Worm (Caenorhabditis elegans) whole organism, L1 larva: Measurements from ENCODE around the gene osta-3.

ENCODE experiments used
- C04F5.9 ChIP-seq: sonication (generic microtip); optimal IDR thresholded peaks from 2 replicates; lab custom pipeline; 2016; ENCODE audit warnings: missing genetic modification characterization, missing compliant biosample characterization
- C34B4.2 ChIP-seq: sonication (generic microtip); optimal IDR thresholded peaks from 2 replicates; lab custom pipeline; 2017; ENCODE audit warnings: mild to moderate bottlenecking, missing genetic modification characterization, missing compliant biosample characterization
- aha-1 ChIP-seq: fragments of 150-350 bp; optimal IDR thresholded peaks from 2 replicates; lab custom pipeline; 2014; ENCODE audit warnings: missing biosample characterization, missing genetic modification characterization
- ceh-8 ChIP-seq: fragments of 200-800 bp; sonication (Bioruptor generic); optimal IDR thresholded peaks from 2 replicates; lab custom pipeline; 2018; ENCODE audit warnings: mild to moderate bottlenecking, missing genetic modification characterization, moderate library complexity, missing compliant biosample characterization
- ceh-90 ChIP-seq: sonication (generic microtip); optimal IDR thresholded peaks from 2 replicates; lab custom pipeline; 2016; ENCODE audit warnings: missing genetic modification characterization, missing compliant biosample characterization
- dsc-1 ChIP-seq: sonication (generic microtip); optimal IDR thresholded peaks from 2 replicates; lab custom pipeline; 2016; ENCODE audit warnings: mild to moderate bottlenecking, missing genetic modification characterization, missing compliant biosample characterization
- efl-1 ChIP-seq, 4 experiments: fragments of 150-350 bp; optimal IDR thresholded peaks in 3 of 4; peaks in 1 of 4; 1 replicate in 1 of 4; 2 replicates in 3 of 4; lab custom pipeline; 2014; ENCODE audit warnings: missing biosample characterization in 2 of 4, missing genetic modification characterization in 2 of 4, missing genetic modification reagents in 2 of 4
- elt-2 ChIP-seq: sonication (generic microtip); optimal IDR thresholded peaks from 2 replicates; lab custom pipeline; 2016; ENCODE audit warnings: missing genetic modification characterization, mild to moderate bottlenecking, inconsistent platforms, missing compliant biosample characterization, missing genetic modification reagents
- elt-3 ChIP-seq, 6 experiments: fragments of 150-350 bp in 1 of 6; sonication (generic microtip); optimal IDR thresholded peaks; 2 replicates each; lab custom pipeline; 2017 to 2018; ENCODE audit warnings: missing biosample characterization in 6 of 6, missing genetic modification characterization in 6 of 6, inconsistent platforms in 1 of 6
- ets-5 ChIP-seq: fragments of 200-800 bp; sonication (Bioruptor generic); IDR thresholded peaks from 2 replicates; pipeline ENCODE4 v1.3.6; 2022; ENCODE audit warnings: missing genetic modification characterization, missing compliant biosample characterization
- fkh-10 ChIP-seq: sonication (generic microtip); optimal IDR thresholded peaks from 2 replicates; lab custom pipeline; 2017; ENCODE audit warnings: missing biosample characterization, missing genetic modification reagents, missing genetic modification characterization
- fkh-4 ChIP-seq: sonication (generic microtip); optimal IDR thresholded peaks from 2 replicates; lab custom pipeline; 2016; ENCODE audit warnings: missing compliant biosample characterization, missing genetic modification characterization, borderline replicate concordance
- grh-1 ChIP-seq: fragments of 200-800 bp; sonication (Bioruptor generic); IDR thresholded peaks from 2 replicates; pipeline ENCODE4 v1.3.6; 2022; ENCODE audit warnings: missing genetic modification reagents, missing genetic modification characterization, missing compliant biosample characterization
- hlh-17 ChIP-seq: fragments of 200-800 bp; sonication (Bioruptor generic); optimal IDR thresholded peaks from 2 replicates; lab custom pipeline; 2018; ENCODE audit warnings: missing genetic modification characterization, mild to moderate bottlenecking, missing compliant biosample characterization, moderate library complexity, borderline replicate concordance
- hlh-4 ChIP-seq: sonication (generic microtip); optimal IDR thresholded peaks from 2 replicates; lab custom pipeline; 2016; ENCODE audit warnings: mild to moderate bottlenecking, missing genetic modification characterization, missing compliant biosample characterization
- jun-1 ChIP-seq: fragments of 150-350 bp; optimal IDR thresholded peaks from 2 replicates; lab custom pipeline; 2014; ENCODE audit warnings: missing biosample characterization, missing genetic modification reagents, missing genetic modification characterization
- lin-13 ChIP-seq: fragments of 150-350 bp; optimal IDR thresholded peaks from 2 replicates; lab custom pipeline; 2014; ENCODE audit warnings: missing biosample characterization, missing genetic modification reagents, missing genetic modification characterization
- lin-14 ChIP-seq: fragments of 200-800 bp; sonication (Bioruptor generic); optimal IDR thresholded peaks from 2 replicates; lab custom pipeline; 2018; ENCODE audit warnings: mild to moderate bottlenecking, missing genetic modification characterization, moderate library complexity, missing compliant biosample characterization
- lin-35 ChIP-seq, 2 experiments: fragments of 150-350 bp; optimal IDR thresholded peaks; 2 replicates each; lab custom pipeline; 2014; ENCODE audit warnings: missing biosample characterization in 2 of 2, missing genetic modification characterization in 2 of 2, missing genetic modification reagents in 2 of 2
- lir-3 ChIP-seq: sonication (generic microtip); optimal IDR thresholded peaks from 2 replicates; lab custom pipeline; 2016; ENCODE audit warnings: mild to moderate bottlenecking, missing genetic modification characterization, moderate library complexity, missing compliant biosample characterization; ENCODE audit not compliant: poor library complexity
- mab-9 ChIP-seq: fragments of 200-800 bp; sonication (Bioruptor generic); IDR thresholded peaks from 2 replicates; pipeline ENCODE4 v1.3.6; 2022; ENCODE audit warnings: missing genetic modification reagents, missing genetic modification characterization, missing compliant biosample characterization
- nhr-19 ChIP-seq: fragments of 200-800 bp; sonication (Bioruptor generic); conservative IDR thresholded peaks from 2 replicates; pipeline ENCODE4 v1.3.6; 2022; ENCODE audit warnings: missing genetic modification characterization, missing compliant biosample characterization
- nhr-20 ChIP-seq: sonication (generic microtip); optimal IDR thresholded peaks from 2 replicates; lab custom pipeline; 2016; ENCODE audit warnings: mild to moderate bottlenecking, missing genetic modification characterization, missing compliant biosample characterization
- nhr-28 ChIP-seq: fragments of 150-350 bp; optimal IDR thresholded peaks from 2 replicates; lab custom pipeline; 2014; ENCODE audit warnings: missing biosample characterization, missing genetic modification characterization
- nhr-47 ChIP-seq: sonication (generic microtip); optimal IDR thresholded peaks from 2 replicates; lab custom pipeline; 2016; ENCODE audit warnings: mild to moderate bottlenecking, missing genetic modification characterization, moderate library complexity, missing compliant biosample characterization
- nhr-71 ChIP-seq: sonication (generic microtip); optimal IDR thresholded peaks from 2 replicates; lab custom pipeline; 2016; ENCODE audit warnings: mild to moderate bottlenecking, missing genetic modification characterization, moderate library complexity, missing compliant biosample characterization
- nhr-76 ChIP-seq: sonication (generic microtip); optimal IDR thresholded peaks from 2 replicates; lab custom pipeline; 2017; ENCODE audit warnings: missing biosample characterization, missing genetic modification characterization
- nhr-84 ChIP-seq: sonication (generic microtip); optimal IDR thresholded peaks from 2 replicates; lab custom pipeline; 2017; ENCODE audit warnings: missing biosample characterization, missing genetic modification characterization
- nhr-85 ChIP-seq: sonication (generic microtip); peaks from one replicate; lab custom pipeline; 2016; ENCODE audit warnings: missing genetic modification characterization, inconsistent platforms, missing compliant biosample characterization
- pag-3 ChIP-seq: sonication (generic microtip); optimal IDR thresholded peaks from 2 replicates; lab custom pipeline; 2017; ENCODE audit warnings: missing genetic modification characterization, mild to moderate bottlenecking, missing compliant biosample characterization, antibody characterized with exemption, borderline replicate concordance; ENCODE audit not compliant: insufficient read depth
- pqm-1 ChIP-seq: sonication (generic microtip); optimal IDR thresholded peaks from 3 replicates; lab custom pipeline; 2017; ENCODE audit warnings: missing biosample characterization, missing genetic modification characterization
- rnt-1 ChIP-seq: sonication (generic microtip); optimal IDR thresholded peaks from 2 replicates; lab custom pipeline; 2016; ENCODE audit warnings: mild to moderate bottlenecking, missing genetic modification characterization, moderate library complexity, missing compliant biosample characterization
- snpc-4 ChIP-seq: fragments of 150-350 bp; optimal IDR thresholded peaks from 2 replicates; lab custom pipeline; 2014; ENCODE audit warnings: missing biosample characterization, missing genetic modification characterization
- swsn-7 ChIP-seq: sonication (generic microtip); optimal IDR thresholded peaks from 2 replicates; lab custom pipeline; 2016; ENCODE audit warnings: missing genetic modification characterization, missing compliant biosample characterization
- tlp-1 ChIP-seq: fragments of 150-350 bp; optimal IDR thresholded peaks from 2 replicates; lab custom pipeline; 2014; ENCODE audit warnings: missing biosample characterization, missing genetic modification characterization
- xbp-1 ChIP-seq: sonication (generic microtip); optimal IDR thresholded peaks from 2 replicates; lab custom pipeline; 2016; ENCODE audit warnings: missing genetic modification characterization, missing compliant biosample characterization
- ztf-11 ChIP-seq, 2 experiments: sonication (generic microtip); optimal IDR thresholded peaks; 2 replicates each; lab custom pipeline; 2016 to 2017; ENCODE audit warnings: missing genetic modification characterization in 2 of 2, missing biosample characterization in 1 of 2, missing compliant biosample characterization in 1 of 2

Gene osta-3

DNA sequence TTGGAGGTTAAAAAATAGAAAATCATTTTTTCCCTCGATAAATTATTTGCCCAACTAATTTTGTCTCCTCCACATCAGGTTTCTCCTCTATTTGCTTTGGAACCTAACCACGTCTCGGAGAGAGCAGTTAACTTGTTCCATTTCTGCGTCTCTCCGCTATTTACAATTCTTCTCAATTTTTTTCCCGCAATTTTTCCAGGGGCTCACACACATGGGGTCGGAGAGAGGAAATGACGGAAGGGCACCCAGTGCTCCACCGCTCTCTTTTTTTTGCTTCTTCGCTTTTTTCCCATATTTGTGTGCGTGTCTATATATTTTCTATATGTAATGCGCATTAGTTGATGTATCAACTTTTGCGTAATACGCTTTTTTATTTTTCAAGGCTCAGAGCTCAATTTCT, 1.7 kb upstream of the osta-3 start (continued):
- peak; percentile 26 for TF ChIP-seq snpc-4 (tag; lab: Kevin White, UChicago)
- peak; percentile 33 for TF ChIP-seq nhr-47 (tag; lab: Kevin White, UChicago)

DNA sequence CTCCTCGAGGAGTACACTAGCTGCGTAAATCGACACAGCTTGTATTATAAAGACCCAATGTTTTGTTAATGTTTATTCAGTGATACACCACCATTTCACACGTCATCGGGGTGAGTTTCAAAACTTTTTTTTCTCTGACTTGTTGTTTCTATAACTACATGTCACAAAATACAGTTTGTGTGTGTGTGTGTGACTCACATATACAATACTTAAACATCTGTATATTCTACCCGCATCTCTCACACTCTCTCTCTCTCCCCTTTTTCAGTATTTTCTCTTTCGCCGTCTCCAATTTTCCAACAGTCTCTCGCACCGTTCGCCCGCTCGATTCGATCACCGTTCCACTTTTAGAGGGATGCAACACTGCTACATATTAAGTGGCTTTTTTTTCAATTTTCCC, 859 bp upstream of the osta-3 start:
- TF ChIP-seq jun-1 (tag; lab: Kevin White, UChicago) = peak; percentile 23
- TF ChIP-seq lir-3 (tag; lab: Kevin White, UChicago) = no peak
- TF ChIP-seq C04F5.9 (tag; lab: Kevin White, UChicago) = no peak
- TF ChIP-seq nhr-28 = no peak
- TF ChIP-seq C34B4.2 = no peak
- TF ChIP-seq lin-35 (GFP tag; optimal IDR thresholded peaks at IDR 0.05; lab: Kevin White, UChicago) = peak in 1 of 2 experiments; percentile 27
- TF ChIP-seq nhr-85 (tag; lab: Kevin White, UChicago) = no peak
- no peak for TF ChIP-seq efl-1 (optimal IDR thresholded peaks at IDR 0.05; lab: Kevin White, UChicago)
- TF ChIP-seq efl-1 (GFP tag; optimal IDR thresholded peaks at IDR 0.05 in 1 of 2; lab: Kevin White, UChicago) = no peak
- no peak for TF ChIP-seq aha-1
- no peak for TF ChIP-seq mab-9 (GFP tag; lab: Robert Waterston, UW)
- no peak for TF ChIP-seq ceh-90 (tag; lab: Kevin White, UChicago)
- no peak for TF ChIP-seq xbp-1
- TF ChIP-seq nhr-76 (tag; lab: Kevin White, UChicago) = no peak
- TF ChIP-seq tlp-1 (tag; lab: Kevin White, UChicago) = no peak
- TF ChIP-seq swsn-7 (tag; lab: Kevin White, UChicago) = no peak
- TF ChIP-seq ets-5 (GFP tag; lab: Robert Waterston, UW) = no peak
- no peak for TF ChIP-seq fkh-10 (GFP tag; lab: Kevin White, UChicago)
- no peak for TF ChIP-seq nhr-19 (GFP tag; lab: Robert Waterston, UW)
- TF ChIP-seq ceh-8 = no peak
- no peak for TF ChIP-seq pag-3 (tag; lab: Kevin White, UChicago)
- no peak for TF ChIP-seq hlh-17
- TF ChIP-seq rnt-1 (tag; lab: Kevin White, UChicago) = no peak
- peak; percentile 44 for TF ChIP-seq lin-14 (GFP tag; lab: Kevin White, UChicago)
- TF ChIP-seq hlh-4 = no peak
- no peak for TF ChIP-seq nhr-84 (tag; lab: Kevin White, UChicago)
- no peak for TF ChIP-seq nhr-71 (tag; lab: Kevin White, UChicago)
- no peak for TF ChIP-seq dsc-1 (tag; lab: Kevin White, UChicago)
- TF ChIP-seq grh-1 (GFP tag; lab: Robert Waterston, UW) = no peak
- no peak for TF ChIP-seq lin-13 (GFP tag; lab: Kevin White, UChicago)
- TF ChIP-seq elt-3 (tag; optimal IDR thresholded peaks at IDR 0.05; lab: Kevin White, UChicago) = no peak
- no peak for TF ChIP-seq fkh-4
- TF ChIP-seq elt-2 (tag; lab: Kevin White, UChicago) = peak; percentile 7
- no peak for TF ChIP-seq ztf-11 (tag; optimal IDR thresholded peaks at IDR 0.05; lab: Kevin White, UChicago)
- TF ChIP-seq, all 84 proteins: peak for 4

DNA sequence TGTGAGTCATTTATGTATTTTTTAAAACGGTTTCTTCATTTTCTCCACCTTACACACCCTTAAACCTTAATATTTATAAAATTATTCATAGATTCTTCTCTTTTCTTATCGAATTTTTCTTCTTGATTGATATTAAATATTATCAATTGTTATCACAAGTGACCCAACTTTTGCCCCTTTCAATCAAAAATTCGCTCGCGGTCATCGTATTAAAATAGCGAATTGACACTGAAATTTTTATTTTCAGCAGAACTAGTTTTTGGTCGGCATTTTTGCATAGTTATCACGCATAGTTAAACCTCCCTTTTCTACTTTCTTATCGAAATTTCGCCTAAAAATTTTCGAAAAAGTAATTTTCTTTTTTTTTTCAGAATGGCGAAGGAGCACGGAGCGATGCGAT, 330 bp downstream of the osta-3 start:
- TF ChIP-seq nhr-20 (peak; percentile 19), elt-2 (tag; lab: Kevin White, UChicago) (peak; percentile 84), pqm-1 (peak; percentile 26), nhr-85 (tag; lab: Kevin White, UChicago) (no peak), efl-1 (optimal IDR thresholded peaks at IDR 0.05; lab: Kevin White, UChicago) (no peak), efl-1 (GFP tag; optimal IDR thresholded peaks at IDR 0.05 in 1 of 2; lab: Kevin White, UChicago) (peak in 1 of 2 experiments; percentile 93), lin-35 (GFP tag; optimal IDR thresholded peaks at IDR 0.05; lab: Kevin White, UChicago) (peak in 1 of 2 experiments; percentile 3)
